Worm (Caenorhabditis elegans) whole organism, midembryonic: ENCODE results near the gene M02D8.6.

Experiments
- T22C8.4 ChIP-seq: fragments of 200-800 bp; sonication (Bioruptor generic); IDR thresholded peaks from 2 replicates; pipeline ENCODE4 v1.3.6; 2022; ENCODE audit warnings: missing genetic modification characterization, missing compliant biosample characterization
- cog-1 ChIP-seq: sonication (generic microtip); optimal IDR thresholded peaks from 2 replicates; lab custom pipeline; 2016; ENCODE audit warnings: missing genetic modification characterization, missing compliant biosample characterization
- flt-1 ChIP-seq: fragments of 200-800 bp; sonication (Bioruptor generic); IDR thresholded peaks from 2 replicates; pipeline ENCODE4 v1.3.6; 2022; ENCODE audit warnings: missing genetic modification characterization, missing compliant biosample characterization
- klf-2 ChIP-seq: fragments of 200-800 bp; sonication (Bioruptor generic); conservative IDR thresholded peaks from 2 replicates; pipeline ENCODE4 v1.3.6; 2022; ENCODE audit warnings: missing genetic modification reagents, missing genetic modification characterization, missing compliant biosample characterization
- med-1 ChIP-seq: sonication (generic microtip); optimal IDR thresholded peaks from 2 replicates; lab custom pipeline; 2017; ENCODE audit warnings: missing genetic modification characterization, mild to moderate bottlenecking, missing compliant biosample characterization, antibody characterized with exemption, missing genetic modification reagents; ENCODE audit not compliant: insufficient read depth
- ref-1 ChIP-seq: fragments of 200-800 bp; sonication (Bioruptor generic); conservative IDR thresholded peaks from 2 replicates; pipeline ENCODE4 v1.3.6; 2022; ENCODE audit warnings: missing genetic modification reagents, missing genetic modification characterization, missing compliant biosample characterization
- tab-1 ChIP-seq: fragments of 200-800 bp; sonication (Bioruptor generic); IDR thresholded peaks from 2 replicates; pipeline ENCODE4 v1.3.6; 2022; ENCODE audit warnings: missing genetic modification characterization, missing compliant biosample characterization
- ztf-23 ChIP-seq: fragments of 200-800 bp; sonication (Bioruptor generic); IDR thresholded peaks from 2 replicates; pipeline ENCODE4 v1.3.6; 2022; ENCODE audit warnings: missing genetic modification reagents, missing genetic modification characterization, missing compliant biosample characterization
- ztf-29 ChIP-seq: fragments of 200-800 bp; sonication (Bioruptor generic); IDR thresholded peaks from 2 replicates; pipeline ENCODE4 v1.3.6; 2022; ENCODE audit warnings: missing genetic modification reagents, missing genetic modification characterization, missing compliant biosample characterization

M02D8.6 gene

DNA sequence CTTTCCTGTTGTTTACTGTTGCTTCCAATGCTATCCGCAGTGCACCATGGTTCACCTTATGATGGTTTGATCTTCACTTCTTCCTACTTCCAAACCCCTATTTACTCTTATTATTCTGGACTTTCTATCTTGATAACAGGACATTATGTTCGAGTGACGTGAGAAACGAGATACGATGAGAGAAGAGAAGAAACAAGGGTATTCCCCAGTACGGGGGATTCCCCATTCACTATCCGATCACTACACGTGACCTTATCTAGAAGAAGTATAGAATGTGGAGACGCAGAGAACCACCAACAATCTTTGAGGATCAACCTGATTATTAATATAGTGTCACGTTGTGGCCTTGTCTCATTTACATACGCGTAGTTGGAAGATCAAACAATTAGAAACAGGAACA is 20.8 kb upstream of the M02D8.6 start:
- TF ChIP-seq ref-1 (GFP tag; lab: Robert Waterston, UW), result no peak
- TF ChIP-seq T22C8.4 (GFP tag; lab: Robert Waterston, UW), result no peak
- TF ChIP-seq flt-1, result no peak
- TF ChIP-seq klf-2 (GFP tag; lab: Robert Waterston, UW), result no peak
- TF ChIP-seq med-1, result no peak
- TF ChIP-seq ztf-23, result no peak
- TF ChIP-seq tab-1, result no peak
- TF ChIP-seq ztf-29 (GFP tag; lab: Robert Waterston, UW), result no peak
- no peak for TF ChIP-seq cog-1 (tag; lab: Kevin White, UChicago)

DNA sequence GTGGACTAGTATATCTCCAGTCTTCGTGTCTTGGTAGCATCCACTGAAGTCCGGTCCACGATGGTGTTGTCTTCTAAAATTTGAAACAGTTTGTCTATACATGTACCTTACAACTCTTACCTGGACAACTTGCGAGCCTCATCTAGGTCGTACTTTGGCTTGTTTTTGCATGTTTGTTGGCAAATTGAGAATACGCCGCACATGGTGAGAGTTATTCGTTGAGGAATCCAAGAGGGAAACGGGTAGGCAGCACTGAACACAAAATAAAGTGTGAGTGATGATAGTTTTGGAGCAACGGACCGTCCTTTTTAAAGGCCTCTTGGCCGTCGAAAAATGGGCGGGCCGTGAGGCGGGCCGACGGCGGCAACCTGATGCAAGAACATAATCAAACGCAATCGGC is 18.9 kb upstream of the M02D8.6 start, which contains the start of gene asns-2:
TSS of gene asns-2 (minus strand) at position 282 of the 400 bp plus-strand sequence.
- no peak for TF ChIP-seq ztf-23

DNA sequence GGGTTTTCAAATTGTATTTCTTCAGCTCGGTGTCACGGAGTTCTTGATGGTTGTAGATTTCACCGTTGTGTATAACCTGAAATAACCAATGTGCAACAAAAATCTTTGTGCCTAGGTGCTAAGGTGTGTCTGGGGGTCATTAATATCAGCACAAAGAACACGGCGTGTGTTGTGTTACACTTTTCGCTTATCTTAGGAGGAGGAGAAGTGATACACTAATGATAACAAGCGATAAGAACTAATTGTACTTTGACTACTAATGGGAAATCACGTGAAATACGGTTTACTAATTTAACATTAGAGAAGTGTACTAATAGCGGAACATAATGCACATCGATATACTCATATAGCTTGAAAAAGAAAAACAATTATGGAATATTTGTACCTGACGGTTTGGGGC is 18.5 kb upstream of the M02D8.6 start:
- TF ChIP-seq ref-1 (GFP tag; lab: Robert Waterston, UW), result no peak
- no peak for TF ChIP-seq tab-1
- no peak for TF ChIP-seq ztf-29 (GFP tag; lab: Robert Waterston, UW)
- no peak for TF ChIP-seq klf-2 (GFP tag; lab: Robert Waterston, UW)
- no peak for TF ChIP-seq med-1
- TF ChIP-seq cog-1 (tag; lab: Kevin White, UChicago), result no peak
- TF ChIP-seq flt-1, result no peak
- TF ChIP-seq ztf-23, result no peak
- no peak for TF ChIP-seq T22C8.4 (GFP tag; lab: Robert Waterston, UW)

DNA sequence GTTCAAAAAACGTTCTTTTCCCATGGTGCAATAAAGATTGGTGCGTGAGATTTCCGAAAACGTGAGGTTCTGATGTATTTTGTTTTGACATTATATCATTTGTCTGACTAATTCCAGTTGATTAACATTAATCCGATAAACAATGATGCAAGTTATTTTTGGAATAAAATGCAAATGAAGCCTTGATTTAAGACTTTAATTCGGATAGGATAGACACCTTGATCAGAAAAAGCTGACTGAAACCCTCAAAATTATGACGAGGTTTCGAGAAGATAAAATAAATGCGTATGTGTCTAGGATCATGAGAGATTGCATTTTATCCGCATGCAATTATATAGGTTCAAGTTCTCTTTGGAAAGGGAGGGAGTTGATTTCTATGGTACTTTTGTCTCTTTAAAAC is 13.8 kb upstream of the M02D8.6 start:
- TF ChIP-seq flt-1, result no peak
- no peak for TF ChIP-seq ref-1 (GFP tag; lab: Robert Waterston, UW)
- TF ChIP-seq tab-1, result no peak
- no peak for TF ChIP-seq ztf-23
- TF ChIP-seq klf-2 (GFP tag; lab: Robert Waterston, UW), result no peak
- TF ChIP-seq ztf-29 (GFP tag; lab: Robert Waterston, UW), result no peak
- TF ChIP-seq cog-1 (tag; lab: Kevin White, UChicago), result no peak
- no peak for TF ChIP-seq T22C8.4 (GFP tag; lab: Robert Waterston, UW)
- TF ChIP-seq med-1, result no peak

DNA sequence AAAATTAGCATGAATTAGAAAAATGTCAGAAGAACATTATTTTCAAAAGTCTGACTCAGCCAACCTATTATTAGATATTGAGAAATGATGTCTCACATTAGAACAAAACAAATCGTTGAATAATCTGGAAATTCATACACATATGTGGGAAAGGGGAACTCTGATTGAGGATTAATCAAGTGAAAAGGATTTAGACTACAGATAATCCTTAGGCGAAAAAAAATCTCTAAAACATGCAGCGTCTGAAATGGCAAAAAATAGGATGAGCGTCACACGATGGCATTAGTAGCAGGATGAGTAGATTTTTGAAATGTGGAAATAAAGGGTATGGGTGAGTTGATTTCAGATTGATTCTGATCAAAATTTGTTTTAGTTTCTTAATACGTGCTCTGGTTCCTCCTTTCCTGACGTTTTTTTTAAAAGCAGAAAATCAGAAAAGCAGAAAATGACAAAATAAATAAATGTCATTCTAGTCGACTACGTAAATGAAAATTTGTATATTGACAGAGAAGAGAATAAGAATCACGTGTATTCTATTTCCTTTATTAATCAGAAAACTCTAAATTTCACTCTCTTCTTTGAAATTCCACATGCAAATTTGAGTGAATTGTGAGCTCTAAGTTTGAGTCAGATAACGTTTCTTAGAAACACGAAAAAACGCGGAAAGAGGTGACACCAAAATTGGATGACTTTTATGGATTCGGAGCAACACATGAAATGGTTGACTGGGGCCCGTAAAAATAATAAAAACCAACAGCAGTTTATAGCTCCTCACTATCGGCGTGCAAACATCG is 12.7 kb upstream of the M02D8.6 start:
- TF ChIP-seq tab-1, result no peak
- no peak for TF ChIP-seq klf-2 (GFP tag; lab: Robert Waterston, UW)
- TF ChIP-seq ztf-23, result no peak
- no peak for TF ChIP-seq cog-1 (tag; lab: Kevin White, UChicago)
- TF ChIP-seq med-1, result no peak

DNA sequence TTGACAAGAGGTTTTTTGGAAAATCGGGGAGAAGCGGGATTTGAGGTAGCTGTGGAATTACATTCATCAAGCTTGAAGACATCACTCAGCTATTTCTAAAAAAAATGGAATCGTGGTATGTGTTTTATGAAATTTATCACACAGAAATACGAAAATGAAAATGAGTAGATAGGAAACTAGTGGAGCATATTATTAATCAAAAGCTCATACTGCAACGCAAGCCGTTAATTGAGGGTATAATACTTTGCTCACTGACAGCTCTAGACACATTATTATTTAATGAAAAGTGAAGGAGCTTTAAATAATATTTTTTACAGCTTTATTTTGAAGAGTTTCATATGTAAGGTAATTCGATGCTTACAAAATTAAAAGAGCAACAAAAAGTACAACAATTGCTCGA is 11.2 kb upstream of the M02D8.6 start, which contains the start of gene M02D8.7:
TSS of gene M02D8.7 (minus strand) at position 101 of the 400 bp plus-strand sequence.
- TF ChIP-seq T22C8.4 (GFP tag; lab: Robert Waterston, UW) (no peak), klf-2 (GFP tag; lab: Robert Waterston, UW) (no peak), ref-1 (GFP tag; lab: Robert Waterston, UW) (no peak), med-1 (no peak), flt-1 (no peak), tab-1 (no peak), cog-1 (tag; lab: Kevin White, UChicago) (no peak), ztf-29 (GFP tag; lab: Robert Waterston, UW) (no peak), ztf-23 (no peak)

DNA sequence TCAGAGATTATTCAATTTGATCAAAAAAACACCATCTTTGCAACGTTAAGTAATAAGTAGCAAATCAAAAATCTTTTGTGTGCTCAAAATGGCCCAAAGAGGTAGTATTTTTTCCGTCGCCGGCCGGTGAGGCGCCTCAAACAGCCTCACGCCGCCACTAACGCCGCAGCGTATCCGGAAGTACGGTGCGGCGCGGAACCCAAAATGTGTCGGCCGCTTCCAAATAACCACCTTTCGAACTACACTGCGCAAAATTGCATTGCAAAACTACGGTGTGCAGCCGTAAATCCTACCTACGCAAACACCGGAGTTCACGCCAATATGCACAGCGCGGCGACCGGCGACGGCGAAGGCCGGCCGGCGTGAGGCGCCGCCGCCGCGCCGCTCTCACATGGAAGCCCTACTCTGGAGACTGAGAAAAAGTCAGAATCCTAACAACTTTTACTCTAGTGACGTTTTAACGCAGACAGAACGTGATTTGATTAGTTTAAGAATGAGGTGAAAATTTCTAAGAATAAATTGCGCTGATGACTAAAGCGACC is 10.0 kb upstream of the M02D8.6 start:
- TF ChIP-seq cog-1 (tag; lab: Kevin White, UChicago) (no peak), ztf-29 (GFP tag; lab: Robert Waterston, UW) (no peak), ref-1 (GFP tag; lab: Robert Waterston, UW) (no peak), tab-1 (no peak), med-1 (no peak), T22C8.4 (GFP tag; lab: Robert Waterston, UW) (no peak), klf-2 (GFP tag; lab: Robert Waterston, UW) (no peak), flt-1 (no peak), ztf-23 (no peak)

DNA sequence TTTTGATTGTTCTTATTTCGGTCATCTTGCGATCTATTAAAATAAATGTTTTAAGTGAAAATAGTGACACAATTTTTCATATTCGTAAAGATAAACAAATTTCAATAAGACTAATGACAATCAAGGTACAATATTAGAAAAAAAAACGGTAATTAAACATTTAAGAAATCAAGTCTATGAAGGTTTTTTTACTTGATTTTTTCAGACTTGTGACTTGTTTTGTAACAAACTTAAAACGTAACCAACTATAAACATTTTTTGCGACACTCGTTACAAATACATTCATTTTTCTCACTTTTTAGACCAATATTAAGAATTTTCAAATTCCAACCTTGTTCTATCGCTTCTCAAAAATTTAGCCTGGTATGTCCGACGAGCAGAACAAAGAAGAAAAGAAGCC is 7.7 kb upstream of the M02D8.6 start, which contains the start of gene M02D8.2:
TSS of gene M02D8.2 (plus strand) at position 301 of the 400 bp plus-strand sequence.
- TF ChIP-seq ztf-29 (GFP tag; lab: Robert Waterston, UW) (no peak), ztf-23 (no peak), T22C8.4 (GFP tag; lab: Robert Waterston, UW) (no peak), ref-1 (GFP tag; lab: Robert Waterston, UW) (no peak), flt-1 (no peak), cog-1 (tag; lab: Kevin White, UChicago) (no peak), tab-1 (no peak), med-1 (no peak), klf-2 (GFP tag; lab: Robert Waterston, UW) (no peak)

DNA sequence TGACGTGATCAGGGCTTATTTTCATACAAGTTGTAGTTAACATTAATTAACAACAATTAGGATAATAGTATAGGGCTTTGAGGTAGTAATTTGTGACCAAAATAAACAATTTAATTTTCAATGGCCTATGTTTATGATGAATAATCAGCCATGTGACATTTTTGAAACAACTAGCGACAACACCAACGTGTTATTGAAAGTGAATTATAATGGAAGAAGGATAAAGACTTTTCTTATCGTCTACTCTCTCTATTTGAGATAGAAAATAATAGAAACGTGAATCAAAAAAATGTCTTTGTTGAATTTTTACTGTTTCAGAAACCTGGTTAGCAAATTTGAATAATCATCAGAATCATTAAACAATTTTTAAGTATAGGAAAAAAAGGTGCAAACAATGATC is 6.1 kb upstream of the M02D8.6 start:
- TF ChIP-seq klf-2 (GFP tag; lab: Robert Waterston, UW) (no peak), cog-1 (tag; lab: Kevin White, UChicago) (no peak), ztf-29 (GFP tag; lab: Robert Waterston, UW) (no peak), ztf-23 (no peak), T22C8.4 (GFP tag; lab: Robert Waterston, UW) (no peak), ref-1 (GFP tag; lab: Robert Waterston, UW) (no peak), tab-1 (no peak), flt-1 (no peak), med-1 (no peak)

DNA sequence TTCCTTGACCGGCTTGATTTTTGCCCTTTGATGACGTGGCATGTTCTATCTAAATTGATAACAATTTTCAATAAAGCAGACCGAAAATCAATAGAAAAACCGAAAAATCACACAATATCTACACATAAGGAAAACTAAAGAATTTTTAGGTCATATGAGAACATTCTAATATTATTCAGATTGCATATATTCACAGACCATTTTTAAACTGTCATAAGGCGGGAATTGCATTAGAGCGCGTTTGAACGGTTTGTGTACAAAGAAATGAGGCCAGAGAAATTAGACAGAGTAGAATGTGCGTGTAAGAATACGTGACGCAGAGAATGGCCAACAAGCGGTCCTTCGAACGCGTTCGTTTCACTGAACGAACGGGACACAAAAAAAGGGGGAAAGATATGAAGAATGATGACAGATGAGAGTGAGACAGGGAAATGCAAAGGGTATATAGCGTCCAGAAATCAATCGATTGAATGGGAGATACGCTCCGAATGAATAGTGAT is 5.3 kb upstream of the M02D8.6 start, which contains the start of gene M02D8.3:
TSS of gene M02D8.3 (minus strand) at position 51 of the 500 bp plus-strand sequence.
- TF ChIP-seq cog-1 (tag; lab: Kevin White, UChicago) (peak; percentile 14), flt-1 (no peak)
